Fruit fly (Drosophila melanogaster) whole organism, embryonic: ENCODE data around the gene Spec2.

Experiments used
- ATbp ChIP-seq: fragments of 200-800 bp; sonication (Bioruptor generic); optimal IDR thresholded peaks from 2 replicates; lab custom pipeline; 2017; ENCODE audit warnings: missing biosample characterization, mild to moderate bottlenecking, missing genetic modification characterization, missing genetic modification reagents
- Ada2b ChIP-seq: fragments of 200-800 bp; sonication (Bioruptor generic); IDR thresholded peaks from 2 replicates; pipeline ENCODE4 v1.3.6; 2022; ENCODE audit warnings: missing biosample characterization, missing genetic modification characterization
- Antp ChIP-seq: fragments of 200-800 bp; sonication (Bioruptor generic); optimal IDR thresholded peaks from 3 replicates; lab custom pipeline; 2016; ENCODE audit warnings: missing biosample characterization, missing genetic modification characterization
- Atf3 ChIP-seq: fragments of 200-800 bp; sonication (Bioruptor generic); optimal IDR thresholded peaks from 3 replicates; lab custom pipeline; 2016; ENCODE audit warnings: missing biosample characterization, missing genetic modification characterization
- CG10543 ChIP-seq: fragments of 200-800 bp; sonication (Bioruptor generic); optimal IDR thresholded peaks from 3 replicates; lab custom pipeline; 2017; ENCODE audit warnings: missing biosample characterization, mild to moderate bottlenecking, missing genetic modification characterization, moderate library complexity
- CG11085 ChIP-seq: fragments of 200-800 bp; sonication (Bioruptor generic); IDR thresholded peaks from 2 replicates; pipeline ENCODE4 v1.3.6; 2022; ENCODE audit warnings: missing biosample characterization, missing genetic modification characterization
- CG11247 ChIP-seq: fragments of 200-800 bp; sonication (Bioruptor generic); IDR thresholded peaks from 2 replicates; pipeline ENCODE4 v1.3.6; 2022; ENCODE audit warnings: missing biosample characterization, missing genetic modification characterization
- CG12155 ChIP-seq: fragments of 200-800 bp; sonication (Bioruptor generic); optimal IDR thresholded peaks from 3 replicates; lab custom pipeline; 2016; ENCODE audit warnings: missing biosample characterization, missing genetic modification characterization
- CG17359 ChIP-seq: fragments of 200-800 bp; sonication (Bioruptor generic); optimal IDR thresholded peaks from 3 replicates; lab custom pipeline; 2018; ENCODE audit warnings: missing biosample characterization, mild to moderate bottlenecking, missing genetic modification characterization, moderate library complexity
- CG30431 ChIP-seq: fragments of 200-800 bp; sonication (Bioruptor generic); optimal IDR thresholded peaks from 2 replicates; lab custom pipeline; 2017; ENCODE audit warnings: missing biosample characterization, missing genetic modification characterization
- CG32767 ChIP-seq: fragments of 200-800 bp; sonication (Bioruptor generic); IDR thresholded peaks from 2 replicates; pipeline ENCODE4 v1.3.6; 2022; ENCODE audit warnings: missing biosample characterization, missing genetic modification characterization
- CG33557 ChIP-seq: fragments of 200-800 bp; sonication (Bioruptor generic); optimal IDR thresholded peaks from 2 replicates; lab custom pipeline; 2019; ENCODE audit warnings: missing biosample characterization, mild to moderate bottlenecking, missing genetic modification characterization, moderate library complexity
- CG3726 ChIP-seq: fragments of 200-800 bp; sonication (Bioruptor generic); IDR thresholded peaks from 3 replicates; pipeline ENCODE4, ENCODE4 v1.3.6; 2022; ENCODE audit warnings: missing biosample characterization, missing genetic modification characterization
- CG4360 ChIP-seq: fragments of 200-800 bp; sonication (Bioruptor generic); IDR thresholded peaks from 2 replicates; pipeline ENCODE4 v1.3.6; 2022; ENCODE audit warnings: missing biosample characterization, missing genetic modification characterization
- CG7271 ChIP-seq: fragments of 200-800 bp; sonication (Bioruptor generic); optimal IDR thresholded peaks from 2 replicates; lab custom pipeline; 2018; ENCODE audit warnings: missing biosample characterization, mild to moderate bottlenecking, missing genetic modification characterization, moderate library complexity
- CG7372 ChIP-seq: fragments of 200-800 bp; sonication (Bioruptor generic); IDR thresholded peaks from 2 replicates; pipeline ENCODE4 v1.3.6; 2022; ENCODE audit warnings: missing biosample characterization, missing genetic modification characterization
- CG7928 ChIP-seq: fragments of 200-800 bp; sonication (Bioruptor generic); optimal IDR thresholded peaks from 2 replicates; lab custom pipeline; 2017; ENCODE audit warnings: missing biosample characterization, mild to moderate bottlenecking, missing genetic modification characterization
- CG9609 ChIP-seq: fragments of 200-800 bp; sonication (Bioruptor generic); optimal IDR thresholded peaks from 3 replicates; lab custom pipeline; 2016; ENCODE audit warnings: missing biosample characterization, missing genetic modification characterization
- CG9876 ChIP-seq: fragments of 200-800 bp; sonication (Bioruptor generic); optimal IDR thresholded peaks from 2 replicates; lab custom pipeline; 2016; ENCODE audit warnings: missing biosample characterization, missing genetic modification characterization
- D19B ChIP-seq: fragments of 200-800 bp; sonication (Bioruptor generic); optimal IDR thresholded peaks from 2 replicates; lab custom pipeline; 2017; ENCODE audit warnings: missing biosample characterization, mild to moderate bottlenecking, missing genetic modification characterization
- Dbx ChIP-seq: fragments of 200-800 bp; sonication (Bioruptor generic); IDR thresholded peaks from 3 replicates; pipeline ENCODE4 v1.3.6; 2022; ENCODE audit warnings: missing biosample characterization, missing genetic modification characterization
- Dfd ChIP-seq, 2 experiments: fragments of >200 bp; optimal IDR thresholded peaks; 2 replicates each; lab custom pipeline; 2017; ENCODE audit warnings: missing biosample characterization in 2 of 2, missing genetic modification characterization in 2 of 2
- Dip2 ChIP-seq: fragments of 200-800 bp; sonication (Bioruptor generic); IDR thresholded peaks from 2 replicates; pipeline ENCODE4 v1.3.6; 2022; ENCODE audit warnings: missing biosample characterization, missing genetic modification characterization
- Dll ChIP-seq: fragments of 200-800 bp; sonication (Bioruptor generic); IDR thresholded peaks from 4 replicates; pipeline ENCODE4 v1.3.6; 2022; ENCODE audit warnings: missing biosample characterization, missing genetic modification characterization; ENCODE audit not compliant: partially characterized antibody
- HLH3B ChIP-seq: fragments of 200-800 bp; sonication (Bioruptor generic); IDR thresholded peaks from 2 replicates; pipeline ENCODE4 v1.3.6; 2022; ENCODE audit warnings: missing biosample characterization, missing genetic modification characterization
- HLH4C ChIP-seq: fragments of 200-800 bp; sonication (Bioruptor generic); IDR thresholded peaks from 3 replicates; pipeline ENCODE4 v1.3.6; 2022; ENCODE audit warnings: missing biosample characterization, missing genetic modification characterization; ENCODE audit not compliant: partially characterized antibody
- HmgD ChIP-seq: fragments of 200-800 bp; sonication (Bioruptor generic); optimal IDR thresholded peaks from 3 replicates; lab custom pipeline; 2016; ENCODE audit warnings: missing biosample characterization, missing genetic modification characterization
- Lim3 ChIP-seq: fragments of 200-800 bp; sonication (Bioruptor generic); IDR thresholded peaks from 2 replicates; pipeline ENCODE4 v1.3.6; 2022; ENCODE audit warnings: missing biosample characterization, missing genetic modification characterization
- Med ChIP-seq: fragments of 200-800 bp; sonication (Bioruptor generic); peaks from one replicate; lab custom pipeline; 2016; ENCODE audit warnings: missing biosample characterization, missing genetic modification characterization, mild to moderate bottlenecking, inconsistent platforms, moderate library complexity
- Optix ChIP-seq: fragments of 200-800 bp; sonication (Bioruptor generic); IDR thresholded peaks from 3 replicates; pipeline ENCODE4 v1.3.6; 2022; ENCODE audit warnings: missing biosample characterization, missing genetic modification characterization
- Rfx ChIP-seq: fragments of 200-800 bp; sonication (Bioruptor generic); IDR thresholded peaks from 2 replicates; pipeline ENCODE4 v1.3.6; 2022; ENCODE audit warnings: missing biosample characterization, missing genetic modification characterization
- Sin3A ChIP-seq: fragments of >200 bp; optimal IDR thresholded peaks from 2 replicates; lab custom pipeline; 2018
- Sry-β ChIP-seq: fragments of 200-800 bp; sonication (Bioruptor generic); optimal IDR thresholded peaks from 2 replicates; lab custom pipeline; 2018; ENCODE audit warnings: missing biosample characterization, mild to moderate bottlenecking, missing genetic modification characterization, moderate library complexity
- Sry-δ ChIP-seq: fragments of 200-800 bp; sonication (Bioruptor generic); optimal IDR thresholded peaks from 2 replicates; lab custom pipeline; 2016; ENCODE audit warnings: missing biosample characterization, missing genetic modification characterization
- Usf ChIP-seq: fragments of 200-800 bp; sonication (Bioruptor generic); optimal IDR thresholded peaks from 2 replicates; lab custom pipeline; 2017; ENCODE audit warnings: missing genotype, missing biosample characterization, missing genetic modification characterization
- Xrp1 ChIP-seq: fragments of 200-800 bp; sonication (Bioruptor generic); IDR thresholded peaks from 2 replicates; pipeline ENCODE4 v1.3.6; 2022; ENCODE audit warnings: missing biosample characterization, missing genetic modification characterization
- crp ChIP-seq, 2 experiments: fragments of 200-800 bp; sonication (Bioruptor generic); optimal IDR thresholded peaks; 2 replicates in 1 of 2; 3 replicates in 1 of 2; lab custom pipeline; 2017; ENCODE audit warnings: missing biosample characterization in 2 of 2, missing genetic modification characterization in 2 of 2, mild to moderate bottlenecking in 1 of 2, moderate library complexity in 1 of 2
- dmrt11E ChIP-seq: fragments of 200-800 bp; sonication (Bioruptor generic); optimal IDR thresholded peaks from 3 replicates; lab custom pipeline; 2018; ENCODE audit warnings: missing biosample characterization, mild to moderate bottlenecking, missing genetic modification characterization, moderate library complexity
- emc ChIP-seq: fragments of 200-800 bp; sonication (Bioruptor generic); optimal IDR thresholded peaks from 2 replicates; lab custom pipeline; 2016; ENCODE audit warnings: missing biosample characterization, missing genetic modification characterization
- gsb ChIP-seq: fragments of 200-800 bp; sonication (Bioruptor generic); IDR thresholded peaks from 2 replicates; pipeline ENCODE4 v1.3.6; 2022; ENCODE audit warnings: missing biosample characterization, missing genetic modification characterization
- ham ChIP-seq: fragments of 200-800 bp; sonication (Bioruptor generic); IDR thresholded peaks from 2 replicates; pipeline ENCODE4 v1.3.6; 2022; ENCODE audit warnings: missing biosample characterization, missing genetic modification characterization
- hbn ChIP-seq: fragments of 200-800 bp; sonication (Bioruptor generic); IDR thresholded peaks from 2 replicates; pipeline ENCODE4 v1.3.6; 2022; ENCODE audit warnings: missing biosample characterization, missing genetic modification characterization; ENCODE audit not compliant: partially characterized antibody
- kni ChIP-seq: fragments of 200-800 bp; sonication (Bioruptor generic); optimal IDR thresholded peaks from 3 replicates; lab custom pipeline; 2017; ENCODE audit warnings: mild to moderate bottlenecking, missing biosample characterization, missing genetic modification reagents, missing genetic modification characterization
- maf-S ChIP-seq: fragments of 200-800 bp; sonication (Bioruptor generic); optimal IDR thresholded peaks from 2 replicates; lab custom pipeline; 2016; ENCODE audit warnings: missing biosample characterization, missing genetic modification characterization
- nom ChIP-seq: fragments of 200-800 bp; sonication (Bioruptor generic); optimal IDR thresholded peaks from 2 replicates; lab custom pipeline; 2017; ENCODE audit warnings: missing biosample characterization, missing genetic modification characterization, mild to moderate bottlenecking, moderate library complexity, missing genetic modification reagents
- pum ChIP-seq: fragments of 200-800 bp; sonication (Bioruptor generic); optimal IDR thresholded peaks from 2 replicates; lab custom pipeline; 2016; ENCODE audit warnings: missing biosample characterization, missing genetic modification characterization
- rib ChIP-seq: fragments of 200-800 bp; sonication (Bioruptor generic); IDR thresholded peaks from 2 replicates; pipeline ENCODE4 v1.3.6; 2022; ENCODE audit warnings: missing biosample characterization, missing genetic modification characterization
- ro ChIP-seq: fragments of 200-800 bp; sonication (Bioruptor generic); IDR thresholded peaks from 2 replicates; pipeline ENCODE4 v1.3.6; 2022; ENCODE audit warnings: missing biosample characterization, missing genetic modification characterization
- sna ChIP-seq: fragments of 200-800 bp; sonication (Bioruptor generic); IDR thresholded peaks from 2 replicates; pipeline ENCODE4 v1.3.6; 2022; ENCODE audit warnings: missing biosample characterization, missing genetic modification characterization; ENCODE audit not compliant: partially characterized antibody
- vnd ChIP-seq: fragments of 200-800 bp; sonication (Bioruptor generic); IDR thresholded peaks from 3 replicates; pipeline ENCODE4 v1.3.6; 2022; ENCODE audit warnings: missing biosample characterization, missing genetic modification characterization; ENCODE audit not compliant: partially characterized antibody

The Spec2 gene

DNA sequence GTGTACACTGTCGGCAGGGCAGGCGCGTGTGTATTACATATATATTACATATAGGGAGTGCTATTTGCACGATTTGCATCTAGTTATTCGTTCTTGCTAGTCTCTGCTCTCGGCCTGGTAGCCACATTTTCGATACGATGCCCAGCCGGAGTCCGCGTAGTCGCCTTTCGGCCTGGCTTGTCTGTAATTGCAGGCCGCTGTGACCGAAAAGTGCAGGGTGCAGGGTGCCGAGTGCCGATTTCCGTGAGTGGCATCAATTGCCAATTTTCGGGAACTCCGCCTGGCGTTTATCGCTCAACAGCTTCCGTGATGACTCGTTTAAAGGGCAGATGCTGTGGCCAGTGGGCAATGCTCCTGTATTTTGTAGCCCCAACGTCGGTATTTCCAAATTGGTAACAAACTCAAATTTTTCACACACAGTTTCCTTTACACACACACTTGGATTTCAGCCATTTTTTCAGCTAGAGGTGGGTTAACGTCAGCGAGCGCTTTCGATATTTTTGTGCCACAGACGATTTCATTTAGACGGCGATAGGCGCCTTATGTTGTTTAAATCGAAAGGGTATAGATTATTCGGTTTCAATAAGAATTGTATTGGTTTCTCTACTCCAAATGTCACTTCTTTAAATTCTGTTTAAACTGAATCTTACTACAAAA lies 35.9 kb downstream of the Spec2 start, which contains the start of gene CG2926:
TSS of gene CG2926 (minus strand) at position 518 of the 657 bp plus-strand sequence.
- TF ChIP-seq Sry-δ = peak; percentile 96
- TF ChIP-seq rib (GFP tag; lab: Robert Waterston, UW) = peak; percentile 57
- peak; percentile 59 for TF ChIP-seq sna (GFP tag; lab: Robert Waterston, UW)
- no peak for TF ChIP-seq Usf (GFP tag; lab: Kevin White, UChicago)
- peak; percentile 62 for TF ChIP-seq Dbx
- TF ChIP-seq Atf3 (GFP tag; lab: Kevin White, UChicago) = no peak
- 0 out of 2 replicates have a peak, but pooled peaks have one; percentile 6 for TF ChIP-seq HLH3B (GFP tag; lab: Robert Waterston, UW)
- 0 out of 2 replicates have a peak, but pooled peaks have one; percentile 15 for TF ChIP-seq Xrp1
- peak; percentile 44 for TF ChIP-seq CG9609 (GFP tag; lab: Kevin White, UChicago)
- TF ChIP-seq HmgD (GFP tag; lab: Kevin White, UChicago) = peak; percentile 41
- no peak for TF ChIP-seq CG4360
- TF ChIP-seq Antp (GFP tag; lab: Kevin White, UChicago) = peak; percentile 16
- TF ChIP-seq pum (GFP tag; lab: Kevin White, UChicago) = peak; percentile 17
- peak; percentile 84 for TF ChIP-seq HLH4C (GFP tag; lab: Robert Waterston, UW)
- no peak for TF ChIP-seq nom (GFP tag; lab: Kevin White, UChicago)
- peak; percentile 6 for TF ChIP-seq CG7928 (GFP tag; lab: Kevin White, UChicago)
- peak; percentile 83 for TF ChIP-seq hbn
- no peak for TF ChIP-seq Lim3
- 0 out of 3 replicates have a peak, but pooled peaks have one; percentile 20 for TF ChIP-seq Optix (GFP tag; lab: Robert Waterston, UW)
- peak; percentile 45 for TF ChIP-seq Sin3A (lab: Kevin White, UChicago)
- TF ChIP-seq Sry-β (GFP tag; lab: Kevin White, UChicago) = no peak
- TF ChIP-seq CG17359 = no peak
- TF ChIP-seq Dip2 (GFP tag; lab: Robert Waterston, UW) = no peak
- peak; percentile 13 for TF ChIP-seq emc (GFP tag; lab: Kevin White, UChicago)
- TF ChIP-seq CG10543 = no peak
- TF ChIP-seq Med = peak; percentile 92
- TF ChIP-seq vnd = peak; percentile 81
- no peak for TF ChIP-seq ATbp
- TF ChIP-seq CG12155 (GFP tag; lab: Kevin White, UChicago) = peak; percentile 66
- no peak for TF ChIP-seq kni (GFP tag; lab: Kevin White, UChicago)
- TF ChIP-seq crp (GFP tag; optimal IDR thresholded peaks at IDR 0.05; lab: Kevin White, UChicago) = peak in 1 of 2 experiments; percentile 33
- TF ChIP-seq maf-S = peak; percentile 20
- TF ChIP-seq CG33557 = no peak
- TF ChIP-seq CG7271 (tag; lab: Kevin White, UChicago) = no peak
- peak; percentile 57; the same call in 1 of the 2 replicates for TF ChIP-seq CG32767 (GFP tag; lab: Robert Waterston, UW)
- TF ChIP-seq ham (GFP tag; lab: Robert Waterston, UW) = no peak
- TF ChIP-seq CG11247 (GFP tag; lab: Robert Waterston, UW) = peak; percentile 26; the same call in 1 of the 2 replicates
- peak; percentile 78 for TF ChIP-seq Rfx (GFP tag; lab: Robert Waterston, UW)
- peak; percentile 82 for TF ChIP-seq Dll (GFP tag; lab: Robert Waterston, UW)
- peak; percentile 30; the same call in 1 of the 2 replicates for TF ChIP-seq CG11085 (GFP tag; lab: Robert Waterston, UW)
- TF ChIP-seq dmrt11E (tag; lab: Kevin White, UChicago) = peak; percentile 25
- 0 out of 2 replicates have a peak, but pooled peaks have one; percentile 5 for TF ChIP-seq gsb (GFP tag; lab: Robert Waterston, UW)
- TF ChIP-seq CG9876 (GFP tag; lab: Kevin White, UChicago) = peak; percentile 53
- TF ChIP-seq CG7372 (GFP tag; lab: Robert Waterston, UW) = peak; percentile 25; the same call in 1 of the 2 replicates
- no peak for TF ChIP-seq D19B
- no peak for TF ChIP-seq CG30431 (GFP tag; lab: Kevin White, UChicago)
- 0 out of 2 replicates have a peak, but pooled peaks have one; percentile 5 for TF ChIP-seq Ada2b (GFP tag; lab: Robert Waterston, UW)
- TF ChIP-seq CG3726 (GFP tag; lab: Robert Waterston, UW) = no peak
- TF ChIP-seq ro (GFP tag; lab: Robert Waterston, UW) = no peak
- no peak for TF ChIP-seq Dfd (GFP tag; optimal IDR thresholded peaks at IDR 0.05; lab: Kevin White, UChicago)
